Worm (Caenorhabditis elegans): ENCODE measurements around the gene Y55F3BR.2.
"Not testable (repeated sequence)": the region's sequence is repeated elsewhere in the genome, so short reads cannot be mapped to it uniquely, and the experiment has no call there.

The Y55F3BR.2 gene

ce11 chrIV:884707-885394 lies 26.1 kb downstream of the Y55F3BR.2 start, which contains the start of gene mak-2:
TSS of gene mak-2 (plus strand) at chrIV:885344.
- TF ChIP-seq dve-1 (tag; optimal IDR thresholded peaks at IDR 0.05), result peak; percentile 42
- no peak for TF ChIP-seq syd-9 (tag; optimal IDR thresholded peaks at IDR 0.05)
- no peak for TF ChIP-seq F13H6.1 (tag; optimal IDR thresholded peaks at IDR 0.05)
- TF ChIP-seq hlh-15 (tag; optimal IDR thresholded peaks at IDR 0.05), result no peak
- TF ChIP-seq pros-1 (tag; optimal IDR thresholded peaks at IDR 0.05), result peak; percentile 17
- no peak for TF ChIP-seq eyg-1 (tag; optimal IDR thresholded peaks at IDR 0.05)
- peak; percentile 23 for TF ChIP-seq rnt-1 (tag; optimal IDR thresholded peaks at IDR 0.05)
- no peak for TF ChIP-seq fax-1 (tag; optimal IDR thresholded peaks at IDR 0.05)
- TF ChIP-seq ceh-2 (tag; optimal IDR thresholded peaks at IDR 0.05), result peak; percentile 45
- no peak for TF ChIP-seq che-1 (tag; optimal IDR thresholded peaks at IDR 0.05)
- TF ChIP-seq hlh-30 (tag; optimal IDR thresholded peaks at IDR 0.05; ENCODE audit: insufficient read depth), result no peak
- TF ChIP-seq nfya-1 (tag; optimal IDR thresholded peaks at IDR 0.05), result peak; percentile 66
- peak; percentile 8 for TF ChIP-seq ceh-30 (tag; optimal IDR thresholded peaks at IDR 0.05)
- peak; percentile 74 for TF ChIP-seq ceh-31 (tag; optimal IDR thresholded peaks at IDR 0.05)
- TF ChIP-seq ceh-14 (tag; optimal IDR thresholded peaks at IDR 0.05), result peak; percentile 18
- TF ChIP-seq Y22D7AL.16 (tag; optimal IDR thresholded peaks at IDR 0.05), result no peak
- TF ChIP-seq ceh-48 (tag; optimal IDR thresholded peaks at IDR 0.05), result peak; percentile 38
- peak; percentile 83 for TF ChIP-seq unc-42 (tag; optimal IDR thresholded peaks at IDR 0.05)
- no peak for TF ChIP-seq mec-3 (tag; optimal IDR thresholded peaks at IDR 0.05; ENCODE audit: borderline replicate concordance)
- no peak for TF ChIP-seq sdc-2 (tag; optimal IDR thresholded peaks at IDR 0.05)
- peak; percentile 42 for TF ChIP-seq ceh-34 (tag; optimal IDR thresholded peaks at IDR 0.05)
- peak; percentile 48 for TF ChIP-seq elt-2 (tag; optimal IDR thresholded peaks at IDR 0.05)
- TF ChIP-seq ceh-18 (tag; optimal IDR thresholded peaks at IDR 0.05), result peak; percentile 36
- peak; percentile 44 for TF ChIP-seq unc-55 (GFP tag; optimal IDR thresholded peaks at IDR 0.05)
- no peak for TF ChIP-seq C08G9.2 (tag; optimal IDR thresholded peaks at IDR 0.05)
- peak; percentile 39 for TF ChIP-seq tbx-2 (tag; optimal IDR thresholded peaks at IDR 0.05)
- TF ChIP-seq ama-1 (optimal IDR thresholded peaks at IDR 0.05), result no peak
- no peak for TF ChIP-seq unc-86 (tag; optimal IDR thresholded peaks at IDR 0.05)

DNA sequence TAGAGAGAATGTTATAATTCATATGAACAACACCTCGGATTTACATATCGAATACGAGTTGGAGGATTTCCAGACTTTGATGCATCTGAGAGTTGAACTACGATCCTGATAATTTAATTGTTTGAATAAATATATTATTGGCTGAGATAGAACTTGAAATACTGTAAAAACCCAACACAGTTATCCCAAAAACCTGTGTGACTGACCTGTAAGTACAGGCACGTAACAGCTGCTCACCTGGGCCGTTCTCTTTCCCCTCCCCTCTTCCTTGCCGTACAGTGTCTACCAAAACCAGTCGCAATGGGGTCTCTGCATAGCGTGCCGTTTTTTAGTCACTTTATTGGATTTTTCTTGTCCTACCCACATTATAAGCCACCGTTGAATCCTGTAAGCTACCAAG lies 46.2 kb downstream of the Y55F3BR.2 start, which contains the start of gene fbxc-12:
Gene fbxc-12, plus strand, starts transcription at position 301 of the 400 bp plus-strand sequence.
- TF ChIP-seq ttx-3 (tag; optimal IDR thresholded peaks at IDR 0.05); unc-3 (GFP tag; conservative IDR thresholded peaks at IDR 0.05); unc-3 (tag; optimal IDR thresholded peaks at IDR 0.05); eyg-1 (tag; optimal IDR thresholded peaks at IDR 0.05): not testable (repeated sequence)

ce11 chrIV:914856-915255 lies 56.1 kb downstream of the Y55F3BR.2 start:
- TF ChIP-seq ets-4 (tag; optimal IDR thresholded peaks at IDR 0.05), result no peak
- no peak for TF ChIP-seq lin-11 (tag; optimal IDR thresholded peaks at IDR 0.05)
- no peak for TF ChIP-seq ceh-30 (tag; optimal IDR thresholded peaks at IDR 0.05)
- TF ChIP-seq pat-9 (tag; optimal IDR thresholded peaks at IDR 0.05), result no peak
- no peak for TF ChIP-seq eyg-1 (tag; optimal IDR thresholded peaks at IDR 0.05)
- TF ChIP-seq mec-3 (tag; optimal IDR thresholded peaks at IDR 0.05; ENCODE audit: borderline replicate concordance), result no peak
- no peak for TF ChIP-seq ceh-34 (tag; optimal IDR thresholded peaks at IDR 0.05)
- no peak for TF ChIP-seq T23F11.4 (GFP tag; optimal IDR thresholded peaks at IDR 0.05)
- no peak for TF ChIP-seq F13H6.1 (tag; optimal IDR thresholded peaks at IDR 0.05)
- no peak for TF ChIP-seq elt-4 (tag; optimal IDR thresholded peaks at IDR 0.05)
- no peak for TF ChIP-seq lim-6 (tag; optimal IDR thresholded peaks at IDR 0.05)
- TF ChIP-seq ahr-1 (tag; optimal IDR thresholded peaks at IDR 0.05), result no peak
- no peak for TF ChIP-seq ama-1 (optimal IDR thresholded peaks at IDR 0.05)
- TF ChIP-seq unc-3 (GFP tag; conservative IDR thresholded peaks at IDR 0.05), result no peak
- TF ChIP-seq unc-3 (tag; optimal IDR thresholded peaks at IDR 0.05), result no peak
- TF ChIP-seq sox-4 (tag; optimal IDR thresholded peaks at IDR 0.05), result no peak
- TF ChIP-seq npax-4 (tag; optimal IDR thresholded peaks at IDR 0.05), result no peak
- TF ChIP-seq pax-1 (tag; optimal IDR thresholded peaks at IDR 0.05), result no peak
- TF ChIP-seq pha-4 (tag; optimal IDR thresholded peaks at IDR 0.05), result no peak

Measured in whole organism, late embryonic.